Worm (Caenorhabditis elegans): ENCODE measurements around the gene nhr-242.
A peak's percentile ranks its signal among the peaks of the same experiment; 100 is the strongest.

The nhr-242 gene

ce11 chrIV:2603556-2604021, 22.2 kb upstream of the nhr-242 start (continued):
- no peak for TF ChIP-seq snpc-4 (GFP tag; optimal IDR thresholded peaks at IDR 0.05)
- no peak for TF ChIP-seq snpc-4 (tag; optimal IDR thresholded peaks at IDR 0.05)
- TF ChIP-seq athp-1 (tag; optimal IDR thresholded peaks at IDR 0.05) = no peak
- TF ChIP-seq B0336.3 (GFP tag; IDR thresholded peaks at IDR 0.05) = no peak
- no peak for TF ChIP-seq gei-17 (GFP tag; optimal IDR thresholded peaks at IDR 0.05)
- TF ChIP-seq cebp-1 (GFP tag; IDR thresholded peaks at IDR 0.05) = no peak; the same call in 1 of the 2 replicates
- TF ChIP-seq cebp-1 (tag; optimal IDR thresholded peaks at IDR 0.05) = peak; percentile 21
- TF ChIP-seq him-1 (tag; optimal IDR thresholded peaks at IDR 0.05) = no peak
- no peak for TF ChIP-seq hsf-1 (GFP tag; IDR thresholded peaks at IDR 0.05)
- no peak for TF ChIP-seq nfya-1 (tag; optimal IDR thresholded peaks at IDR 0.05; ENCODE audit: borderline replicate concordance, insufficient read depth)

- TF ChIP-seq egrh-3 (GFP tag; IDR thresholded peaks at IDR 0.05) (peak; percentile 45; the same call in 1 of the 2 replicates), chd-7 (tag; optimal IDR thresholded peaks at IDR 0.05) (peak; percentile 77), rpc-1 (optimal IDR thresholded peaks at IDR 0.05) (no peak), rpc-1 (tag; optimal IDR thresholded peaks at IDR 0.05) (peak; percentile 24), Y95B8A.8 (GFP tag; IDR thresholded peaks at IDR 0.05) (0 out of 2 replicates have a peak, but pooled peaks have one; percentile 17), hsf-1 (GFP tag; IDR thresholded peaks at IDR 0.05) (0 out of 2 replicates have a peak, but pooled peaks have one; percentile 23), nhr-120 (GFP tag; IDR thresholded peaks at IDR 0.05) (peak; percentile 78; the same call in 1 of the 2 replicates), ztf-22 (GFP tag; optimal IDR thresholded peaks at IDR 0.05) (no peak), ekl-4 (GFP tag; IDR thresholded peaks at IDR 0.05) (no peak), mcd-1 (GFP tag; IDR thresholded peaks at IDR 0.05) (peak; percentile 46; the same call in 1 of the 2 replicates), sea-2 (GFP tag; IDR thresholded peaks at IDR 0.05) (peak; percentile 11; the same call in 1 of the 2 replicates), D2030.7 (GFP tag; IDR thresholded peaks at IDR 0.05) (peak; percentile 51; the same call in 1 of the 2 replicates), sptf-2 (GFP tag; optimal IDR thresholded peaks at IDR 0.05) (peak; percentile 32), zfh-2 (GFP tag; conservative IDR thresholded peaks at IDR 0.05) (peak; percentile 84), egl-44 (GFP tag; IDR thresholded peaks at IDR 0.05) (0 out of 2 replicates have a peak, but pooled peaks have one; percentile 14), athp-1 (tag; optimal IDR thresholded peaks at IDR 0.05) (peak; percentile 21), let-607 (tag; optimal IDR thresholded peaks at IDR 0.05) (peak in 1 of 2 experiments; percentile 11), F52B5.7 (tag; optimal IDR thresholded peaks at IDR 0.05) (no peak), rcor-1 (GFP tag; IDR thresholded peaks at IDR 0.05) (no peak), F33H1.4 (GFP tag; IDR thresholded peaks at IDR 0.05) (peak; percentile 39), pbrm-1 (GFP tag; IDR thresholded peaks at IDR 0.05) (peak; percentile 51; the same call in 1 of the 2 replicates), madf-8 (GFP tag; conservative IDR thresholded peaks at IDR 0.05) (0 out of 2 replicates have a peak, but pooled peaks have one; percentile 8), snpc-4 (GFP tag; optimal IDR thresholded peaks at IDR 0.05) (no peak), snpc-4 (tag; optimal IDR thresholded peaks at IDR 0.05) (no peak), lin-35 (GFP tag; optimal IDR thresholded peaks at IDR 0.05) (no peak), F23B12.7 (tag; optimal IDR thresholded peaks at IDR 0.05; ENCODE audit: insufficient read depth) (no peak), attf-3 (GFP tag; conservative IDR thresholded peaks at IDR 0.05) (peak; percentile 49; the same call in 1 of the 2 replicates), cebp-2 (GFP tag; IDR thresholded peaks at IDR 0.05) (no peak), tbp1 (GFP tag; optimal IDR thresholded peaks at IDR 0.05) (peak; percentile 47)
These were observed 21.4 kb upstream of the nhr-242 start for ce11 chrIV:2602862-2603189.
